Fruit fly (Drosophila melanogaster) whole organism, embryonic: Measurements from ENCODE around the gene CG5568.

Experiments used
- Adf1 ChIP-seq: fragments of 200-800 bp; sonication (Bioruptor generic); IDR thresholded peaks from 2 replicates; pipeline ENCODE4 v1.3.6; 2022; ENCODE audit warnings: missing biosample characterization, missing genetic modification characterization
- Atf3 ChIP-seq: fragments of 200-800 bp; sonication (Bioruptor generic); optimal IDR thresholded peaks from 3 replicates; lab custom pipeline; 2016; ENCODE audit warnings: missing biosample characterization, missing genetic modification characterization
- Atf6 ChIP-seq: fragments of 200-800 bp; sonication (Bioruptor generic); IDR thresholded peaks from 2 replicates; pipeline ENCODE4 v1.3.6; 2022; ENCODE audit warnings: missing biosample characterization, missing genetic modification characterization
- CG11247 ChIP-seq: fragments of 200-800 bp; sonication (Bioruptor generic); IDR thresholded peaks from 2 replicates; pipeline ENCODE4 v1.3.6; 2022; ENCODE audit warnings: missing biosample characterization, missing genetic modification characterization
- CG12219 ChIP-seq: fragments of 200-800 bp; sonication (Bioruptor generic); optimal IDR thresholded peaks from 3 replicates; lab custom pipeline; 2018; ENCODE audit warnings: missing biosample characterization, mild to moderate bottlenecking, missing genetic modification characterization
- CG12236 ChIP-seq: fragments of 200-800 bp; sonication (Bioruptor generic); optimal IDR thresholded peaks from 2 replicates; lab custom pipeline; 2016; ENCODE audit warnings: missing biosample characterization, missing genetic modification characterization
- CG12391 ChIP-seq: fragments of 200-800 bp; sonication (Bioruptor generic); optimal IDR thresholded peaks from 3 replicates; lab custom pipeline; 2018; ENCODE audit warnings: missing biosample characterization, mild to moderate bottlenecking, missing genetic modification characterization, moderate library complexity
- CG12659 ChIP-seq: fragments of 200-800 bp; sonication (Bioruptor generic); optimal IDR thresholded peaks from 3 replicates; lab custom pipeline; 2017; ENCODE audit warnings: mild to moderate bottlenecking, missing biosample characterization, missing genetic modification reagents, missing genetic modification characterization
- CG12744 ChIP-seq: fragments of 200-800 bp; sonication (Bioruptor generic); optimal IDR thresholded peaks from 2 replicates; lab custom pipeline; 2016; ENCODE audit warnings: missing biosample characterization, missing genetic modification characterization
- CG12942 ChIP-seq: fragments of 200-800 bp; sonication (Bioruptor generic); optimal IDR thresholded peaks from 3 replicates; lab custom pipeline; 2016; ENCODE audit warnings: missing biosample characterization, missing genetic modification characterization
- CG15514 ChIP-seq: fragments of 200-800 bp; sonication (Bioruptor generic); optimal IDR thresholded peaks from 3 replicates; lab custom pipeline; 2017; ENCODE audit warnings: missing biosample characterization, missing genetic modification characterization, mild to moderate bottlenecking, moderate library complexity, missing genetic modification reagents
- CG18262 ChIP-seq: fragments of 200-800 bp; optimal IDR thresholded peaks from 3 replicates; lab custom pipeline; 2019; ENCODE audit warnings: missing biosample characterization, mild to moderate bottlenecking, missing genetic modification characterization, moderate library complexity
- CG31388 ChIP-seq: fragments of 200-800 bp; sonication (Bioruptor generic); optimal IDR thresholded peaks from 2 replicates; lab custom pipeline; 2016; ENCODE audit warnings: missing biosample characterization, missing genetic modification characterization
- CG32532 ChIP-seq: fragments of 200-800 bp; sonication (Bioruptor generic); IDR thresholded peaks from 2 replicates; pipeline ENCODE4 v1.3.6; 2022; ENCODE audit warnings: missing biosample characterization, missing genetic modification characterization
- CG43689 ChIP-seq: fragments of 200-800 bp; sonication (Bioruptor generic); IDR thresholded peaks from 2 replicates; pipeline ENCODE4 v1.3.6; 2022; ENCODE audit warnings: missing biosample characterization, missing genetic modification characterization
- CG4404 ChIP-seq: fragments of 200-800 bp; sonication (Bioruptor generic); IDR thresholded peaks from 2 replicates; pipeline ENCODE4 v1.3.6; 2022; ENCODE audit warnings: missing biosample characterization, missing genetic modification characterization
- CG4820 ChIP-seq: fragments of 200-800 bp; sonication (Bioruptor generic); optimal IDR thresholded peaks from 3 replicates; lab custom pipeline; 2016; ENCODE audit warnings: missing biosample characterization, missing genetic modification characterization
- CG6254 ChIP-seq: fragments of 200-800 bp; sonication (Bioruptor generic); optimal IDR thresholded peaks from 3 replicates; lab custom pipeline; 2017; ENCODE audit warnings: mild to moderate bottlenecking, missing biosample characterization, missing genetic modification reagents, missing genetic modification characterization
- CG6272 ChIP-seq: fragments of 200-800 bp; sonication (Bioruptor generic); IDR thresholded peaks from 2 replicates; pipeline ENCODE4 v1.3.6; 2022; ENCODE audit warnings: missing biosample characterization, missing genetic modification characterization
- CG7372 ChIP-seq: fragments of 200-800 bp; sonication (Bioruptor generic); IDR thresholded peaks from 2 replicates; pipeline ENCODE4 v1.3.6; 2022; ENCODE audit warnings: missing biosample characterization, missing genetic modification characterization
- CG7839 ChIP-seq: fragments of 200-800 bp; sonication (Bioruptor generic); optimal IDR thresholded peaks from 3 replicates; lab custom pipeline; 2018; ENCODE audit warnings: missing biosample characterization, mild to moderate bottlenecking, missing genetic modification characterization, moderate library complexity
- CG9609 ChIP-seq: fragments of 200-800 bp; sonication (Bioruptor generic); optimal IDR thresholded peaks from 3 replicates; lab custom pipeline; 2016; ENCODE audit warnings: missing biosample characterization, missing genetic modification characterization
- CkIIα-i1 ChIP-seq: fragments of 200-800 bp; sonication (Bioruptor generic); IDR thresholded peaks from 2 replicates; pipeline ENCODE4 v1.3.6; 2022; ENCODE audit warnings: missing biosample characterization, missing genetic modification characterization
- Doc2 ChIP-seq: fragments of 200-800 bp; sonication (Bioruptor generic); IDR thresholded peaks from 2 replicates; pipeline ENCODE4 v1.3.6; 2022; ENCODE audit warnings: missing biosample characterization, missing genetic modification characterization
- Eip74EF ChIP-seq, 2 experiments: fragments of 200-800 bp in 1 of 2; fragments of >200 bp in 1 of 2; sonication (Bioruptor generic) in 1 of 2; optimal IDR thresholded peaks; 2 replicates each; lab custom pipeline; 2017 to 2019; ENCODE audit warnings: missing biosample characterization in 2 of 2, missing genetic modification characterization in 2 of 2, mild to moderate bottlenecking in 1 of 2, moderate library complexity in 1 of 2
- Hmx ChIP-seq: fragments of 200-800 bp; sonication (Bioruptor generic); optimal IDR thresholded peaks from 2 replicates; lab custom pipeline; 2016; ENCODE audit warnings: missing biosample characterization, missing genetic modification characterization
- Neu2 ChIP-seq: fragments of 200-800 bp; sonication (Bioruptor generic); optimal IDR thresholded peaks from 3 replicates; lab custom pipeline; 2016; ENCODE audit warnings: missing biosample characterization, missing genetic modification characterization, borderline replicate concordance
- Nf-YC ChIP-seq: fragments of 200-800 bp; optimal IDR thresholded peaks from 3 replicates; lab custom pipeline; 2019; ENCODE audit warnings: missing biosample characterization, mild to moderate bottlenecking, missing genetic modification characterization, moderate library complexity
- TFAM ChIP-seq: fragments of 200-800 bp; sonication (Bioruptor generic); optimal IDR thresholded peaks from 2 replicates; lab custom pipeline; 2017; ENCODE audit warnings: missing biosample characterization, missing genetic modification characterization, inconsistent platforms
- ac ChIP-seq: fragments of 200-800 bp; sonication (Bioruptor generic); optimal IDR thresholded peaks from 3 replicates; lab custom pipeline; 2017; ENCODE audit warnings: missing biosample characterization, mild to moderate bottlenecking, missing genetic modification characterization
- danr ChIP-seq: fragments of 200-800 bp; sonication (Bioruptor generic); IDR thresholded peaks from 2 replicates; pipeline ENCODE4 v1.3.6; 2022; ENCODE audit warnings: missing biosample characterization, missing genetic modification characterization
- dmrt99B ChIP-seq: fragments of 200-800 bp; sonication (Bioruptor generic); optimal IDR thresholded peaks from 2 replicates; lab custom pipeline; 2018; ENCODE audit warnings: missing biosample characterization, mild to moderate bottlenecking, missing genetic modification characterization, moderate library complexity
- emc ChIP-seq: fragments of 200-800 bp; sonication (Bioruptor generic); optimal IDR thresholded peaks from 2 replicates; lab custom pipeline; 2016; ENCODE audit warnings: missing biosample characterization, missing genetic modification characterization
- gro ChIP-seq: fragments of 200-800 bp; sonication (Bioruptor generic); optimal IDR thresholded peaks from 2 replicates; lab custom pipeline; 2016; ENCODE audit warnings: missing biosample characterization, missing genetic modification characterization
- lov ChIP-seq, 2 experiments: fragments of 200-800 bp in 1 of 2; fragments of >200 bp in 1 of 2; sonication (Bioruptor generic) in 1 of 2; IDR thresholded peaks in 1 of 2; optimal IDR thresholded peaks in 1 of 2; 2 replicates in 1 of 2; 3 replicates in 1 of 2; pipeline versions ENCODE4 v1.3.6 to Lab custom; 2017 to 2022; ENCODE audit warnings: missing biosample characterization in 1 of 2, missing genetic modification characterization in 1 of 2
- luna ChIP-seq: fragments of 200-800 bp; sonication (Bioruptor generic); optimal IDR thresholded peaks from 2 replicates; lab custom pipeline; 2016; ENCODE audit warnings: missing biosample characterization, missing genetic modification characterization
- mirr ChIP-seq: fragments of 200-800 bp; sonication (Bioruptor generic); optimal IDR thresholded peaks from 3 replicates; lab custom pipeline; 2018; ENCODE audit warnings: missing biosample characterization, mild to moderate bottlenecking, missing genetic modification characterization
- nau ChIP-seq: fragments of 200-800 bp; sonication (Bioruptor generic); optimal IDR thresholded peaks from 3 replicates; lab custom pipeline; 2017; ENCODE audit warnings: missing biosample characterization, mild to moderate bottlenecking, missing genetic modification characterization, missing genetic modification reagents
- pnt ChIP-seq: fragments of 200-800 bp; sonication (Bioruptor generic); optimal IDR thresholded peaks from 3 replicates; lab custom pipeline; 2016; ENCODE audit warnings: missing biosample characterization, missing genetic modification characterization
- run ChIP-seq: fragments of 200-800 bp; sonication (Bioruptor generic); optimal IDR thresholded peaks from 3 replicates; lab custom pipeline; 2018; ENCODE audit warnings: missing biosample characterization, mild to moderate bottlenecking, missing genetic modification characterization
- sc ChIP-seq, 3 experiments: fragments of >200 bp in 2 of 3; fragments of 200-800 bp in 1 of 3; sonication (Bioruptor generic) in 1 of 3; optimal IDR thresholded peaks; 2 replicates in 2 of 3; 3 replicates in 1 of 3; lab custom pipeline; 2017; ENCODE audit warnings: mild to moderate bottlenecking in 1 of 3, missing biosample characterization in 1 of 3, missing genetic modification characterization in 1 of 3, missing genetic modification reagents in 1 of 3
- scrt ChIP-seq: fragments of 200-800 bp; sonication (Bioruptor generic); optimal IDR thresholded peaks from 2 replicates; lab custom pipeline; 2018; ENCODE audit warnings: missing biosample characterization, mild to moderate bottlenecking, missing genetic modification characterization, moderate library complexity
- sens ChIP-seq: fragments of 200-800 bp; sonication (Bioruptor generic); peaks from one replicate; lab custom pipeline; 2016; ENCODE audit warnings: missing biosample characterization, missing genetic modification characterization
- tgo ChIP-seq: fragments of 200-800 bp; sonication (Bioruptor generic); IDR thresholded peaks from 3 replicates; pipeline ENCODE4 v1.3.6; 2022; ENCODE audit warnings: missing biosample characterization, missing genetic modification characterization
- tll ChIP-seq, 2 experiments: fragments of 200-800 bp in 1 of 2; fragments of >200 bp in 1 of 2; sonication (Bioruptor generic) in 1 of 2; optimal IDR thresholded peaks; 2 replicates each; lab custom pipeline; 2017 to 2019; ENCODE audit warnings: missing biosample characterization in 2 of 2, missing genetic modification characterization in 2 of 2, mild to moderate bottlenecking in 1 of 2, moderate library complexity in 1 of 2
- tup ChIP-seq: fragments of 200-800 bp; sonication (Bioruptor generic); optimal IDR thresholded peaks from 2 replicates; lab custom pipeline; 2016; ENCODE audit warnings: missing biosample characterization, mild to moderate bottlenecking, missing genetic modification characterization, moderate library complexity
- vnd ChIP-seq: fragments of 200-800 bp; sonication (Bioruptor generic); IDR thresholded peaks from 3 replicates; pipeline ENCODE4 v1.3.6; 2022; ENCODE audit warnings: missing biosample characterization, missing genetic modification characterization; ENCODE audit not compliant: partially characterized antibody
- wek ChIP-seq: fragments of 200-800 bp; sonication (Bioruptor generic); optimal IDR thresholded peaks from 3 replicates; lab custom pipeline; 2018; ENCODE audit warnings: missing biosample characterization, mild to moderate bottlenecking, missing genetic modification characterization, moderate library complexity

The CG5568 gene

DNA sequence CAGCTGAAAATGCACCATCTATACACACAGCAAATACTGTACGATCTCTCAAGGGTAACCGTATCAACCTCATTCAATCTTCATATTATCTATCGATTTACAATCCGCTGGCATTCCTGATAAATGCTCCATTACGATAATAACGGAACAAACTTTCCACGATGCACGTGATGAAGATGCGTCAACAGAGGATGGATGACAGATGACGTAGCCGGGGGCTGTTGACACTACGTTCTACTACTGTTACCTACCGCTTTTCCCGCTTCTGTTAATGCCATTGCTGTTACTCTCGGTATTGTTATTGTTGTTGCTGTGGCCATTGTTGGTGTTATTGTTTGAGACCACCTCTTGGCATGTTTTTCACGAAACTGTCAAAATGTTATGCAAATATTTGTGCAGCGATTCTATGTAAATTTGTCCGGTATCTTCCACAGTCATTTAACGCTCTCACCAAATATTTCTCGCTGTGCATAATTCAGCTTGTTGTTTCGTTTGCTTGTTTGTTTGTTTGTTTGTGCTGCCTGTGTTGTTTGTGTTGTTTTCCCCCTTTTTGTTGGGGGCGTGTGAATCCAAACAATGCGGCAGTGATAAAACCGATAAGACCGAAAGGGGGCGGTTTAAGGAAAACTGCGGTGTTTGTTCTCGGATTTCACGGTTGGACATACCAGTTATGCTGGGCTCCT lies 47.4 kb upstream of the CG5568 start (continued):
- TF ChIP-seq danr (GFP tag; lab: Robert Waterston, UW) = peak; percentile 29; the same call in 1 of the 2 replicates
- no peak for TF ChIP-seq sc (optimal IDR thresholded peaks at IDR 0.05; lab: Kevin White, UChicago)
- peak; percentile 91 for TF ChIP-seq sc (GFP tag; optimal IDR thresholded peaks at IDR 0.05; lab: Kevin White, UChicago)
- no peak for TF ChIP-seq luna (GFP tag; lab: Kevin White, UChicago)
- peak; percentile 92 for TF ChIP-seq nau (GFP tag; lab: Kevin White, UChicago)
- no peak for TF ChIP-seq Adf1
- TF ChIP-seq CG12391 = peak; percentile 73
- TF ChIP-seq gro (GFP tag; lab: Kevin White, UChicago) = no peak
- peak; percentile 83 for TF ChIP-seq TFAM
- peak in 1 of 2 experiments; percentile 76 for TF ChIP-seq tll (GFP tag; optimal IDR thresholded peaks at IDR 0.05; lab: Kevin White, UChicago)
- TF ChIP-seq scrt (GFP tag; lab: Kevin White, UChicago) = peak; percentile 73
- TF ChIP-seq Hmx = no peak
- peak; percentile 48; the same call in 1 of the 3 replicates for TF ChIP-seq tgo (GFP tag; lab: Robert Waterston, UW)
- TF ChIP-seq Nf-YC (tag; lab: Kevin White, UChicago) = peak; percentile 37
- peak; percentile 81 for TF ChIP-seq CG18262 (tag; lab: Kevin White, UChicago)
- TF ChIP-seq CG7839 = peak; percentile 65
- TF ChIP-seq wek (GFP tag; lab: Kevin White, UChicago) = peak; percentile 91
- TF ChIP-seq CG12219 (GFP tag; lab: Kevin White, UChicago) = peak; percentile 80
- 0 out of 2 replicates have a peak, but pooled peaks have one; percentile 26 for TF ChIP-seq CG32532
- TF ChIP-seq CG12744 (GFP tag; lab: Kevin White, UChicago) = peak; percentile 71
- TF ChIP-seq vnd (GFP tag; lab: Robert Waterston, UW) = no peak
- no peak for TF ChIP-seq CG4404
- TF ChIP-seq CG4820 (GFP tag; lab: Kevin White, UChicago) = peak; percentile 57
- peak; percentile 85 for TF ChIP-seq CG6254 (GFP tag; lab: Kevin White, UChicago)
- peak; percentile 92 for TF ChIP-seq sens (GFP tag; lab: Kevin White, UChicago)
- peak; percentile 36; the same call in 1 of the 2 replicates for TF ChIP-seq Atf6
- TF ChIP-seq mirr (GFP tag; lab: Kevin White, UChicago) = peak; percentile 55
- peak; percentile 71 for TF ChIP-seq CG12659 (GFP tag; lab: Kevin White, UChicago)
- no peak for TF ChIP-seq CG7372
- peak; percentile 24 for TF ChIP-seq tup (GFP tag; lab: Kevin White, UChicago)
- TF ChIP-seq run (tag; lab: Kevin White, UChicago) = peak; percentile 73
- peak; percentile 75 for TF ChIP-seq Atf3
- TF ChIP-seq CG12942 = peak; percentile 84
- TF ChIP-seq CG43689 (GFP tag; lab: Robert Waterston, UW) = no peak
- peak; percentile 55 for TF ChIP-seq Neu2 (GFP tag; lab: Kevin White, UChicago)
- TF ChIP-seq CG31388 (GFP tag; lab: Kevin White, UChicago) = peak; percentile 54
- TF ChIP-seq CG15514 = peak; percentile 66
- TF ChIP-seq pnt (GFP tag; lab: Kevin White, UChicago) = peak; percentile 64
- no peak for TF ChIP-seq CG6272
- TF ChIP-seq ac = peak; percentile 81
- no peak for TF ChIP-seq lov (optimal IDR thresholded peaks at IDR 0.05; lab: Kevin White, UChicago)
- peak; percentile 68; the same call in 2 of the 3 replicates for TF ChIP-seq lov (GFP tag; IDR thresholded peaks at IDR 0.05; lab: Robert Waterston, UW)
- peak; percentile 84 for TF ChIP-seq dmrt99B
- peak; percentile 19 for TF ChIP-seq emc (GFP tag; lab: Kevin White, UChicago)
- TF ChIP-seq CG12236 (GFP tag; lab: Kevin White, UChicago) = peak; percentile 92
- peak in 1 of 2 experiments; percentile 76 for TF ChIP-seq Eip74EF (GFP tag; optimal IDR thresholded peaks at IDR 0.05; lab: Kevin White, UChicago)
- no peak for TF ChIP-seq Doc2 (GFP tag; lab: Robert Waterston, UW)
- peak; percentile 81 for TF ChIP-seq CG9609 (GFP tag; lab: Kevin White, UChicago)
- TF ChIP-seq CG11247 (GFP tag; lab: Robert Waterston, UW) = peak; percentile 69
- no peak for TF ChIP-seq CkIIα-i1 (GFP tag; lab: Robert Waterston, UW)
